Worm (Caenorhabditis elegans): ENCODE results near the gene srh-67.

ce11 chrII:12485060-12485459 lies 23.7 kb upstream of the srh-67 start, which contains the start of gene F15A4.10:
- TF ChIP-seq fkh-10 (GFP tag; optimal IDR thresholded peaks at IDR 0.05) (no peak), spr-3 (GFP tag; optimal IDR thresholded peaks at IDR 0.05) (no peak), lin-1 (GFP tag; IDR thresholded peaks at IDR 0.05) (no peak), unc-39 (tag; optimal IDR thresholded peaks at IDR 0.05) (no peak), ces-1 (GFP tag; optimal IDR thresholded peaks at IDR 0.05) (no peak), ztf-11 (tag; optimal IDR thresholded peaks at IDR 0.05) (no peak), nhr-102 (tag; optimal IDR thresholded peaks at IDR 0.05) (no peak), lin-13 (GFP tag; optimal IDR thresholded peaks at IDR 0.05) (no peak), ceh-62 (tag; optimal IDR thresholded peaks at IDR 0.05) (no peak), aly-2 (tag; optimal IDR thresholded peaks at IDR 0.05) (no peak), dpl-1 (GFP tag; optimal IDR thresholded peaks at IDR 0.05) (no peak), unc-62 (GFP tag; optimal IDR thresholded peaks at IDR 0.05 in 1 of 2) (no peak), unc-62 (tag; optimal IDR thresholded peaks at IDR 0.05) (no peak), daf-19 (GFP tag; conservative IDR thresholded peaks at IDR 0.05) (no peak)

Data from whole organism, L4 larva.